Fruit fly (Drosophila melanogaster): Measurements from ENCODE around the gene CG33500.

The CG33500 gene

DNA sequence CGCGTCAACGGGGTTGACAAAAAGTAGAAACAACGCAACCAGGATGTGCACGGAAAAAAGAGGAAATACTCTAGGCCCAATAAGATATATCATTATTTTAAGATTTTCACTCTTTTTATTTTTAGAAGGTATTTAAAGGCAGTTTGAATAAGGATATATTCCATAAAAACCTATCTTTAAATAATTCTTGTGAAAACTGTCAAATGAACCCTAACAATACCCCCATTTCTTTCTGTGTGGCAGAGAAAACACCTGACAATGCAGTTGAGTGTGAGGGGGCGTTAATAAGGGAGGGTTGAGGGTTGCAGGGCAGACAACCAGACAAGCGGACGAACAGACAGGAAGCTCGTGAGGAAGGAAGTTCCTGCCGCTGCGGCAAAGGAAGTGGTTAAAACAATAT, 43.5 kb downstream of the CG33500 start (continued):
- TF ChIP-seq CG2875 (GFP tag; optimal IDR thresholded peaks at IDR 0.05), result no peak
- no peak for TF ChIP-seq gro (GFP tag; optimal IDR thresholded peaks at IDR 0.05)
- no peak for TF ChIP-seq CG8478 (optimal IDR thresholded peaks at IDR 0.05)
- TF ChIP-seq sd (tag; optimal IDR thresholded peaks at IDR 0.05), result no peak
- TF ChIP-seq hth (optimal IDR thresholded peaks at IDR 0.05), result no peak
- no peak for TF ChIP-seq Doc3 (GFP tag; IDR thresholded peaks at IDR 0.05; ENCODE audit: partially characterized antibody)
- peak; percentile 36 for TF ChIP-seq PHDP (tag; optimal IDR thresholded peaks at IDR 0.05)
- no peak for TF ChIP-seq amos (GFP tag; IDR thresholded peaks at IDR 0.05; ENCODE audit: partially characterized antibody)
- TF ChIP-seq grau (tag; optimal IDR thresholded peaks at IDR 0.05), result peak; percentile 40
- TF ChIP-seq HLH3B (GFP tag; IDR thresholded peaks at IDR 0.05), result peak; percentile 49; the same call in 1 of the 2 replicates
- no peak for TF ChIP-seq CG11723 (GFP tag; optimal IDR thresholded peaks at IDR 0.05)
- TF ChIP-seq HHEX (GFP tag; optimal IDR thresholded peaks at IDR 0.05), result no peak
- TF ChIP-seq CG31224 (GFP tag; IDR thresholded peaks at IDR 0.05), result no peak
- peak in 1 of 3 experiments; percentile 74 for TF ChIP-seq lola (GFP tag; optimal IDR thresholded peaks at IDR 0.05)
- TF ChIP-seq pb (GFP tag; optimal IDR thresholded peaks at IDR 0.05), result no peak
- TF ChIP-seq ssp (GFP tag; IDR thresholded peaks at IDR 0.05), result peak; percentile 38
- TF ChIP-seq tin (GFP tag; optimal IDR thresholded peaks at IDR 0.05), result peak; percentile 32
- TF ChIP-seq H15 (GFP tag; IDR thresholded peaks at IDR 0.05), result 0 out of 3 replicates have a peak, but pooled peaks have one; percentile 45
- TF ChIP-seq CG3163 (GFP tag; optimal IDR thresholded peaks at IDR 0.05), result no peak
- TF ChIP-seq CG10565 (GFP tag; optimal IDR thresholded peaks at IDR 0.05), result no peak
- TF ChIP-seq Awh (GFP tag; IDR thresholded peaks at IDR 0.05), result no peak
- no peak for TF ChIP-seq CG2129 (GFP tag; IDR thresholded peaks at IDR 0.05; ENCODE audit: partially characterized antibody)
- TF ChIP-seq otp (GFP tag; IDR thresholded peaks at IDR 0.05), result no peak
- TF ChIP-seq YL-1 (GFP tag; optimal IDR thresholded peaks at IDR 0.05), result no peak
- TF ChIP-seq Doc2 (GFP tag; IDR thresholded peaks at IDR 0.05), result no peak
- TF ChIP-seq CG6254 (GFP tag; optimal IDR thresholded peaks at IDR 0.05), result peak; percentile 35
- TF ChIP-seq CG18599 (GFP tag; optimal IDR thresholded peaks at IDR 0.05), result peak; percentile 40
- TF ChIP-seq CG7928 (GFP tag; optimal IDR thresholded peaks at IDR 0.05), result no peak
- TF ChIP-seq schlank (tag; optimal IDR thresholded peaks at IDR 0.05), result no peak
- TF ChIP-seq CG10209 (GFP tag; optimal IDR thresholded peaks at IDR 0.05), result no peak
- peak; percentile 38 for TF ChIP-seq CG30403 (GFP tag; optimal IDR thresholded peaks at IDR 0.05)
- peak; percentile 14 for TF ChIP-seq jumu (GFP tag; optimal IDR thresholded peaks at IDR 0.05)
- no peak for TF ChIP-seq NK7.1 (GFP tag; optimal IDR thresholded peaks at IDR 0.05)
- TF ChIP-seq eyg (GFP tag; optimal IDR thresholded peaks at IDR 0.05), result no peak
- no peak for TF ChIP-seq her (GFP tag; optimal IDR thresholded peaks at IDR 0.05)
- TF ChIP-seq Sox102F (GFP tag; optimal IDR thresholded peaks at IDR 0.05), result peak; percentile 53
- TF ChIP-seq CG32767 (GFP tag; IDR thresholded peaks at IDR 0.05), result 0 out of 2 replicates have a peak, but pooled peaks have one; percentile 35
- no peak for TF ChIP-seq Oaz (GFP tag; IDR thresholded peaks at IDR 0.05)
- TF ChIP-seq Atf6 (GFP tag; IDR thresholded peaks at IDR 0.05), result no peak
- TF ChIP-seq CG1233 (GFP tag; optimal IDR thresholded peaks at IDR 0.05), result no peak
- peak; percentile 52 for TF ChIP-seq E2f1 (GFP tag; IDR thresholded peaks at IDR 0.05)
- TF ChIP-seq CG43689 (GFP tag; IDR thresholded peaks at IDR 0.05), result no peak
- TF ChIP-seq CG10979 (tag; optimal IDR thresholded peaks at IDR 0.05), result peak; percentile 75
- no peak for TF ChIP-seq CG9797 (GFP tag; optimal IDR thresholded peaks at IDR 0.05)
- no peak for TF ChIP-seq sob (GFP tag; IDR thresholded peaks at IDR 0.05)
- TF ChIP-seq CG6272 (GFP tag; IDR thresholded peaks at IDR 0.05), result peak; percentile 14; the same call in 1 of the 2 replicates
- TF ChIP-seq twi (tag; optimal IDR thresholded peaks at IDR 0.05), result no peak
- no peak for TF ChIP-seq CG14667 (GFP tag; IDR thresholded peaks at IDR 0.05)
- TF ChIP-seq Fer2 (tag; optimal IDR thresholded peaks at IDR 0.05), result no peak
- TF ChIP-seq Hr39 (optimal IDR thresholded peaks at IDR 0.05), result no peak
- no peak for TF ChIP-seq wor (GFP tag; IDR thresholded peaks at IDR 0.05)
- TF ChIP-seq peb (GFP tag; IDR thresholded peaks at IDR 0.05), result no peak

Measured in whole organism, embryonic.